2 worm cellular contexts compared by ENCODE assay signal in the genomic region with DNA sequence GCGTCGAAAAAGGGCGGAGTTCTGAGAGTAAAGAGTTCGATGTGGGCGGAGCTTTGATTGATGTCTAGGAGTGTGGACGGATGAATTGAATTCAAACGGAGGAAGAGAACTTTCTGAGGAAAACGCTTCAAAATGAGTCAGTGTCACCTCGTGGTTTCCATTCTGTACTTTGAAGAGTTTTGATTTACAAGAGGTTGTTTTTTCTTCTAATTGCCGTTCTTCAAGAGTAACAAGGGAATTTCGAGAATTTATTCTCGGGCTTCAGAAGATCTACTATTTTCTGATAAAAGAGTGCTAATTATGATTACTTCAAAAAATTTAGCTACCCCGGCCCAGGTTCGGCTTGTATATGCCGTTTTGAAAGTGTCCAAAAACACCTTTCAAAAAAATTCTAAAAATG.
TF ChIP-seq lines count a peak whose summit lies in the region.

A gene (plus strand): TSS at position 301 of the 400 bp plus-strand sequence.

TF ChIP-seq in whole organism, L1 larva, 84 proteins besides CTCF, POLR2A, EP300 and RAD21:
- no peak for TF ChIP-seq aly-2 (tag; optimal IDR thresholded peaks at IDR 0.05; lab: Kevin White, UChicago)
- no peak for TF ChIP-seq ceh-90 (tag; optimal IDR thresholded peaks at IDR 0.05; lab: Kevin White, UChicago)
- TF ChIP-seq ceh-88 (GFP tag; IDR thresholded peaks at IDR 0.05; lab: Robert Waterston, UW) = no peak
- no peak for TF ChIP-seq jun-1 (tag; optimal IDR thresholded peaks at IDR 0.05; lab: Kevin White, UChicago)
- peak; percentile 3 for TF ChIP-seq lin-14 (GFP tag; optimal IDR thresholded peaks at IDR 0.05; lab: Kevin White, UChicago)
- TF ChIP-seq zip-4 (GFP tag; optimal IDR thresholded peaks at IDR 0.05; lab: Kevin White, UChicago) = no peak
TF ChIP-seq in whole organism, L1 larva: peak in this region for 1.

TF ChIP-seq in whole organism, L4 larva, 104 proteins besides CTCF, POLR2A, EP300 and RAD21:
- TF ChIP-seq fkh-10 (GFP tag; optimal IDR thresholded peaks at IDR 0.05; lab: Kevin White, UChicago) (peak; percentile 0), T26A8.4 (GFP tag; IDR thresholded peaks at IDR 0.05; lab: Robert Waterston, UW) (no peak)
